Fruit fly (Drosophila melanogaster): Measurements from ENCODE around the gene mRpL36.

Gene mRpL36

DNA sequence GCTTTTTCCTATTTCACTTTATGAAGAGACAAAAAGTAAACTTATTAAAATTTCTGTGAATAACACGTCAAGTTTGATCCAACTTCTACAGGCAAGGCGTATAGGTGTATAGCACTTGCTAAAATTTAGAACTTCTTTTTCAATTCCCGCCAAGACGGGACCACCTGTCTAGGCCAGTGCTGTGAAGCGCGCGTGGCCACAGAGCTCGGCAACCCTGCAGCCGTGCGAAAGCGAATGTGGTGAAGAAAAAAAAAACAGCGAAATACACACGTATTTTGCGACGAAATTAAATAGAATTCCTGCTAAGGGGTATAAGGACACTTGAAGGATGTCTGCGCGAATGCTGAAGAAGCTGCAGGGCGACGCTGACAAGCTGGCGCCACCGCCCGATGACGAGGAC lies 14.8 kb downstream of the mRpL36 start, which contains the start of gene Nulp1 (continued):
- no peak for TF ChIP-seq pita (GFP tag; optimal IDR thresholded peaks at IDR 0.05)
- TF ChIP-seq CG2202 (tag; optimal IDR thresholded peaks at IDR 0.05): no peak
- TF ChIP-seq CG13894 (tag; optimal IDR thresholded peaks at IDR 0.05): no peak
- TF ChIP-seq CG34376 (GFP tag; optimal IDR thresholded peaks at IDR 0.05): no peak
- no peak for TF ChIP-seq CG1529 (GFP tag; optimal IDR thresholded peaks at IDR 0.05)
- TF ChIP-seq ase (GFP tag; IDR thresholded peaks at IDR 0.05): no peak
- no peak for TF ChIP-seq CG9727 (GFP tag; optimal IDR thresholded peaks at IDR 0.05)
- TF ChIP-seq CG15479 (GFP tag; optimal IDR thresholded peaks at IDR 0.05): no peak
- TF ChIP-seq CG10209 (GFP tag; optimal IDR thresholded peaks at IDR 0.05): no peak
- TF ChIP-seq Oli (tag; optimal IDR thresholded peaks at IDR 0.05): no peak
- TF ChIP-seq eve (GFP tag; optimal IDR thresholded peaks at IDR 0.05): no peak
- no peak for TF ChIP-seq fd102C (GFP tag; optimal IDR thresholded peaks at IDR 0.05)
- TF ChIP-seq CG16779 (GFP tag; IDR thresholded peaks at IDR 0.05): no peak
- no peak for TF ChIP-seq CG9215 (GFP tag; IDR thresholded peaks at IDR 0.05)
- no peak for TF ChIP-seq Lim3 (GFP tag; IDR thresholded peaks at IDR 0.05)
- no peak for TF ChIP-seq emc (GFP tag; optimal IDR thresholded peaks at IDR 0.05)
- TF ChIP-seq Blimp-1 (GFP tag; optimal IDR thresholded peaks at IDR 0.05): peak; percentile 84
- no peak for TF ChIP-seq CG7963 (GFP tag; IDR thresholded peaks at IDR 0.05; ENCODE audit: partially characterized antibody)
- no peak for TF ChIP-seq Fer3 (tag; optimal IDR thresholded peaks at IDR 0.05)
- TF ChIP-seq CG7745 (tag; optimal IDR thresholded peaks at IDR 0.05): no peak
- TF ChIP-seq CG32767 (GFP tag; IDR thresholded peaks at IDR 0.05): no peak
- no peak for TF ChIP-seq CG30020 (tag; optimal IDR thresholded peaks at IDR 0.05)
- peak; percentile 94 for TF ChIP-seq Ets65A (GFP tag)
- TF ChIP-seq ab (GFP tag; optimal IDR thresholded peaks at IDR 0.05): no peak
- no peak for TF ChIP-seq seq (GFP tag; IDR thresholded peaks at IDR 0.05)
- TF ChIP-seq Lpt (GFP tag; optimal IDR thresholded peaks at IDR 0.05): no peak
- no peak for TF ChIP-seq Nf-YB (GFP tag; optimal IDR thresholded peaks at IDR 0.05)
- peak; percentile 1 to 42 for TF ChIP-seq dpn (GFP tag; optimal IDR thresholded peaks at IDR 0.05)
- no peak for TF ChIP-seq Mes4 (GFP tag; optimal IDR thresholded peaks at IDR 0.05)
- TF ChIP-seq Chrac-16 (GFP tag; optimal IDR thresholded peaks at IDR 0.05): no peak
- TF ChIP-seq dimm (GFP tag; IDR thresholded peaks at IDR 0.05): no peak
- TF ChIP-seq slou (GFP tag; optimal IDR thresholded peaks at IDR 0.05): no peak
- no peak for TF ChIP-seq ttk (GFP tag; IDR thresholded peaks at IDR 0.05)
- peak; percentile 9 for TF ChIP-seq eyg (GFP tag; optimal IDR thresholded peaks at IDR 0.05)
- no peak for TF ChIP-seq CG11723 (GFP tag; optimal IDR thresholded peaks at IDR 0.05)
- TF ChIP-seq ap (GFP tag; IDR thresholded peaks at IDR 0.05): no peak
- TF ChIP-seq maf-S (GFP tag; optimal IDR thresholded peaks at IDR 0.05): peak; percentile 27
- no peak for TF ChIP-seq kni (GFP tag; optimal IDR thresholded peaks at IDR 0.05)
- TF ChIP-seq run (tag; optimal IDR thresholded peaks at IDR 0.05): no peak
- TF ChIP-seq peb (GFP tag; IDR thresholded peaks at IDR 0.05): no peak
- no peak for TF ChIP-seq CG12769 (tag; optimal IDR thresholded peaks at IDR 0.05)
- TF ChIP-seq CG12942 (GFP tag; optimal IDR thresholded peaks at IDR 0.05): no peak
- no peak for TF ChIP-seq ro (GFP tag; IDR thresholded peaks at IDR 0.05)
- TF ChIP-seq CG1832 (GFP tag; optimal IDR thresholded peaks at IDR 0.05): no peak
- TF ChIP-seq gem (tag; optimal IDR thresholded peaks at IDR 0.05): no peak
- no peak for TF ChIP-seq CG7556 (GFP tag; optimal IDR thresholded peaks at IDR 0.05)
- TF ChIP-seq ind (GFP tag; optimal IDR thresholded peaks at IDR 0.05): peak; percentile 21
- TF ChIP-seq CG14014 (GFP tag; IDR thresholded peaks at IDR 0.05): 0 out of 2 replicates have a peak, but pooled peaks have one; percentile 21
- no peak for TF ChIP-seq mirr (GFP tag; optimal IDR thresholded peaks at IDR 0.05)
- no peak for TF ChIP-seq org-1 (GFP tag; optimal IDR thresholded peaks at IDR 0.05)
- no peak for TF ChIP-seq CG6254 (GFP tag; optimal IDR thresholded peaks at IDR 0.05)
- no peak for TF ChIP-seq CG17912 (GFP tag; optimal IDR thresholded peaks at IDR 0.05)
- no peak for TF ChIP-seq sim (GFP tag; IDR thresholded peaks at IDR 0.05)

Data from whole organism, embryonic.